Worm (Caenorhabditis elegans): ENCODE results near the gene sru-4.

sru-4 gene

ce11 chrIV:9511221-9511638 is 13.0 kb downstream of the sru-4 start (continued):
- TF ChIP-seq ztf-1 (GFP tag; conservative IDR thresholded peaks at IDR 0.05) = no peak
- peak; percentile 70 for TF ChIP-seq lin-11 (tag; optimal IDR thresholded peaks at IDR 0.05)
- peak; percentile 66 for TF ChIP-seq ztf-4 (tag; optimal IDR thresholded peaks at IDR 0.05)
- TF ChIP-seq gmeb-1 (tag; optimal IDR thresholded peaks at IDR 0.05) = peak; percentile 64
- peak; percentile 60 to 68 for TF ChIP-seq mdl-1 (tag; optimal IDR thresholded peaks at IDR 0.05)
- TF ChIP-seq elt-3 (tag; optimal IDR thresholded peaks at IDR 0.05) = no peak
- peak; percentile 25 for TF ChIP-seq fos-1 (tag; optimal IDR thresholded peaks at IDR 0.05)
- peak; percentile 59 for TF ChIP-seq C34F6.9 (tag; optimal IDR thresholded peaks at IDR 0.05)
- no peak for TF ChIP-seq dmd-4 (tag; optimal IDR thresholded peaks at IDR 0.05)
- peak; percentile 71 for TF ChIP-seq nhr-129 (tag; optimal IDR thresholded peaks at IDR 0.05)
- peak; percentile 62 for TF ChIP-seq sem-4 (tag; optimal IDR thresholded peaks at IDR 0.05)
- TF ChIP-seq lin-13 (GFP tag; optimal IDR thresholded peaks at IDR 0.05) = peak; percentile 81
- peak; percentile 33 for TF ChIP-seq blmp-1 (tag; optimal IDR thresholded peaks at IDR 0.05; ENCODE audit: insufficient read depth)
- peak; percentile 85 for TF ChIP-seq crh-2 (tag; optimal IDR thresholded peaks at IDR 0.05)
- TF ChIP-seq nhr-10 (tag; optimal IDR thresholded peaks at IDR 0.05) = no peak
- TF ChIP-seq nhr-6 (tag; optimal IDR thresholded peaks at IDR 0.05) = peak; percentile 44
- peak; percentile 78 for TF ChIP-seq sma-3 (GFP tag; optimal IDR thresholded peaks at IDR 0.05)
- no peak for TF ChIP-seq unc-62 (GFP tag; optimal IDR thresholded peaks at IDR 0.05)
- TF ChIP-seq lin-39 (tag; optimal IDR thresholded peaks at IDR 0.05) = no peak

- TF ChIP-seq gmeb-1 (tag; optimal IDR thresholded peaks at IDR 0.05) = no peak
- TF ChIP-seq mbf-1 (tag; optimal IDR thresholded peaks at IDR 0.05) = no peak
- peak; percentile 18 for TF ChIP-seq sma-9 (GFP tag; optimal IDR thresholded peaks at IDR 0.05)
- TF ChIP-seq sma-9 (tag; optimal IDR thresholded peaks at IDR 0.05) = no peak
These were observed 13.5 kb downstream of the sru-4 start for ce11 chrIV:9511640-9512039.

ce11 chrIV:9512836-9513235 is 14.6 kb downstream of the sru-4 start, which contains the start of gene C33A12.3:
TSS of gene C33A12.3 (minus strand) at chrIV:9513002.
- TF ChIP-seq nhr-129 (tag; optimal IDR thresholded peaks at IDR 0.05) = peak; percentile 13
- no peak for TF ChIP-seq unc-39 (tag; optimal IDR thresholded peaks at IDR 0.05)

- no peak for TF ChIP-seq mdl-1 (tag; optimal IDR thresholded peaks at IDR 0.05)
- TF ChIP-seq peb-1 (tag; optimal IDR thresholded peaks at IDR 0.05) = no peak
- TF ChIP-seq Y55F3AM.14 (GFP tag; optimal IDR thresholded peaks at IDR 0.05) = no peak
- peak; percentile 14 to 40 for TF ChIP-seq lsy-2 (tag; optimal IDR thresholded peaks at IDR 0.05)
- TF ChIP-seq zag-1 (tag; optimal IDR thresholded peaks at IDR 0.05) = no peak
- no peak for TF ChIP-seq ceh-16 (tag; optimal IDR thresholded peaks at IDR 0.05)
- TF ChIP-seq lin-11 (tag; optimal IDR thresholded peaks at IDR 0.05) = no peak
- TF ChIP-seq sma-3 (GFP tag; optimal IDR thresholded peaks at IDR 0.05) = peak; percentile 61
- no peak for TF ChIP-seq egl-27 (tag; optimal IDR thresholded peaks at IDR 0.05)
- TF ChIP-seq sma-9 (GFP tag; optimal IDR thresholded peaks at IDR 0.05) = peak; percentile 15
- TF ChIP-seq sma-9 (tag; optimal IDR thresholded peaks at IDR 0.05) = no peak
- TF ChIP-seq ama-1 (optimal IDR thresholded peaks at IDR 0.05) = peak; percentile 72
- TF ChIP-seq ZK546.5 (tag; optimal IDR thresholded peaks at IDR 0.05) = no peak
- no peak for TF ChIP-seq ztf-11 (tag; optimal IDR thresholded peaks at IDR 0.05)
- TF ChIP-seq aly-2 (tag; optimal IDR thresholded peaks at IDR 0.05) = no peak
- TF ChIP-seq alr-1 (tag; optimal IDR thresholded peaks at IDR 0.05) = no peak
- TF ChIP-seq C34F6.9 (tag; optimal IDR thresholded peaks at IDR 0.05) = peak; percentile 32
- no peak for TF ChIP-seq mbf-1 (tag; optimal IDR thresholded peaks at IDR 0.05)
- no peak for TF ChIP-seq R02D3.7 (tag; optimal IDR thresholded peaks at IDR 0.05)
- TF ChIP-seq lin-13 (GFP tag; optimal IDR thresholded peaks at IDR 0.05) = peak; percentile 11
- TF ChIP-seq blmp-1 (tag; optimal IDR thresholded peaks at IDR 0.05; ENCODE audit: insufficient read depth) = peak; percentile 94
- no peak for TF ChIP-seq nhr-23 (tag; optimal IDR thresholded peaks at IDR 0.05)
- TF ChIP-seq elt-1 (tag; optimal IDR thresholded peaks at IDR 0.05) = no peak
- TF ChIP-seq unc-55 (GFP tag; optimal IDR thresholded peaks at IDR 0.05) = peak; percentile 44
- TF ChIP-seq dmd-4 (tag; optimal IDR thresholded peaks at IDR 0.05) = no peak
- TF ChIP-seq elt-3 (tag; optimal IDR thresholded peaks at IDR 0.05) = no peak
- no peak for TF ChIP-seq nhr-12 (tag; optimal IDR thresholded peaks at IDR 0.05)
- TF ChIP-seq nhr-129 (tag; optimal IDR thresholded peaks at IDR 0.05) = peak; percentile 73
- no peak for TF ChIP-seq unc-62 (GFP tag; optimal IDR thresholded peaks at IDR 0.05)
- no peak for TF ChIP-seq ceh-82 (tag; optimal IDR thresholded peaks at IDR 0.05)
- no peak for TF ChIP-seq sem-4 (tag; optimal IDR thresholded peaks at IDR 0.05)
- TF ChIP-seq snpc-4 (tag; optimal IDR thresholded peaks at IDR 0.05) = peak; percentile 67
- TF ChIP-seq nhr-21 (tag; optimal IDR thresholded peaks at IDR 0.05) = peak; percentile 56
- peak; percentile 35 for TF ChIP-seq F13H6.1 (tag; optimal IDR thresholded peaks at IDR 0.05)
- TF ChIP-seq skn-1 (tag; optimal IDR thresholded peaks at IDR 0.05) = no peak
- TF ChIP-seq fos-1 (tag; optimal IDR thresholded peaks at IDR 0.05) = peak; percentile 41
- no peak for TF ChIP-seq nhr-6 (tag; optimal IDR thresholded peaks at IDR 0.05)
- no peak for TF ChIP-seq ztf-4 (tag; optimal IDR thresholded peaks at IDR 0.05)
- no peak for TF ChIP-seq nhr-77 (tag; optimal IDR thresholded peaks at IDR 0.05)
- TF ChIP-seq gmeb-1 (tag; optimal IDR thresholded peaks at IDR 0.05) = peak; percentile 28
- peak; percentile 58 for TF ChIP-seq nhr-25 (tag; optimal IDR thresholded peaks at IDR 0.05)
- TF ChIP-seq unc-39 (tag; optimal IDR thresholded peaks at IDR 0.05) = no peak
These were observed 15.2 kb downstream of the sru-4 start for ce11 chrIV:9513360-9513777.

Data from whole organism, L2 larva.